Worm (Caenorhabditis elegans) whole organism, L4 larva: ENCODE data around the gene egl-9.

Experiments
- D1046.2 ChIP-seq: fragments of 200-800 bp; sonication (Bioruptor generic); IDR thresholded peaks from 2 replicates; pipeline ENCODE4 v1.3.6; 2022; ENCODE audit warnings: missing genetic modification characterization, missing compliant biosample characterization
- F44E2.7 ChIP-seq: fragments of 200-800 bp; sonication (Bioruptor generic); IDR thresholded peaks from 2 replicates; pipeline ENCODE4 v2.1.2; 2022; ENCODE audit warnings: missing genetic modification characterization, missing compliant biosample characterization
- T26A8.4 ChIP-seq: fragments of 200-800 bp; sonication (Bioruptor generic); IDR thresholded peaks from 2 replicates; pipeline ENCODE4 v1.3.6; 2022; ENCODE audit warnings: missing genetic modification characterization, missing compliant biosample characterization
- Y75B8A.6 ChIP-seq: fragments of 200-800 bp; sonication (Bioruptor generic); IDR thresholded peaks from 2 replicates; pipeline ENCODE4 v1.3.6; 2022; ENCODE audit warnings: missing genetic modification reagents, missing genetic modification characterization, missing compliant biosample characterization
- ZK546.5 ChIP-seq, 2 experiments: sonication (generic microtip); optimal IDR thresholded peaks; 2 replicates each; lab custom pipeline; 2017; ENCODE audit warnings: missing biosample characterization in 2 of 2, missing genetic modification characterization in 2 of 2
- aha-1 ChIP-seq: fragments of 150-350 bp; peaks from one replicate; lab custom pipeline; 2014; ENCODE audit warnings: missing biosample characterization, missing genetic modification characterization
- ceh-62 ChIP-seq: sonication (generic microtip); optimal IDR thresholded peaks from 2 replicates; lab custom pipeline; 2017; ENCODE audit warnings: missing biosample characterization, missing genetic modification characterization
- ceh-82 ChIP-seq: sonication (generic microtip); optimal IDR thresholded peaks from 2 replicates; lab custom pipeline; 2017; ENCODE audit warnings: missing biosample characterization, missing genetic modification characterization
- daf-16 ChIP-seq, 3 experiments: sonication (generic microtip); optimal IDR thresholded peaks; 2 replicates each; lab custom pipeline; 2016 to 2017; ENCODE audit warnings: missing genetic modification characterization in 3 of 3, missing genetic modification reagents in 3 of 3, mild to moderate bottlenecking in 2 of 3, missing compliant biosample characterization in 2 of 3, missing biosample characterization in 1 of 3, moderate library complexity in 1 of 3
- dmd-6 ChIP-seq: fragments of 200-800 bp; sonication (Bioruptor generic); IDR thresholded peaks from 2 replicates; pipeline ENCODE4 v1.3.6; 2022; ENCODE audit warnings: missing genetic modification reagents, missing genetic modification characterization, missing compliant biosample characterization
- dmd-9 ChIP-seq: fragments of 200-800 bp; sonication (Bioruptor generic); IDR thresholded peaks from 2 replicates; pipeline ENCODE4 v1.3.6; 2022; ENCODE audit warnings: missing genetic modification reagents, missing genetic modification characterization, missing compliant biosample characterization
- dpl-1 ChIP-seq: fragments of 150-350 bp; optimal IDR thresholded peaks from 2 replicates; lab custom pipeline; 2014; ENCODE audit warnings: missing biosample characterization, missing genetic modification reagents, missing genetic modification characterization
- duxl-1 ChIP-seq: sonication (generic microtip); optimal IDR thresholded peaks from 2 replicates; lab custom pipeline; 2016; ENCODE audit warnings: mild to moderate bottlenecking, missing genetic modification characterization, moderate library complexity, missing compliant biosample characterization; ENCODE audit not compliant: poor library complexity
- dve-1 ChIP-seq: sonication (generic microtip); optimal IDR thresholded peaks from 2 replicates; lab custom pipeline; 2017; ENCODE audit warnings: antibody characterized with exemption, mild to moderate bottlenecking, missing genetic modification characterization, missing compliant biosample characterization; ENCODE audit not compliant: insufficient read depth
- fos-1 ChIP-seq: fragments of 150-350 bp; optimal IDR thresholded peaks from 2 replicates; lab custom pipeline; 2014; ENCODE audit warnings: missing biosample characterization, missing genetic modification characterization
- gei-8 ChIP-seq: fragments of 200-800 bp; sonication (Bioruptor generic); optimal IDR thresholded peaks from 2 replicates; lab custom pipeline; 2018; ENCODE audit warnings: mild to moderate bottlenecking, missing genetic modification characterization, missing compliant biosample characterization
- hif-1 ChIP-seq, 2 experiments: sonication (generic microtip); optimal IDR thresholded peaks; 2 replicates each; lab custom pipeline; 2016 to 2017; ENCODE audit warnings: missing compliant biosample characterization in 2 of 2, missing genetic modification characterization in 2 of 2, missing genetic modification reagents in 2 of 2, missing genotype in 2 of 2, mild to moderate bottlenecking in 1 of 2
- hlh-11 ChIP-seq: fragments of 200-800 bp; sonication (Bioruptor generic); optimal IDR thresholded peaks from 2 replicates; lab custom pipeline; 2018; ENCODE audit warnings: mild to moderate bottlenecking, missing genetic modification characterization, missing compliant biosample characterization
- hlh-30 ChIP-seq: sonication (generic microtip); optimal IDR thresholded peaks from 2 replicates; lab custom pipeline; 2017; ENCODE audit warnings: antibody characterized with exemption, mild to moderate bottlenecking, missing genetic modification characterization, missing compliant biosample characterization; ENCODE audit not compliant: insufficient read depth
- lin-1 ChIP-seq: fragments of 200-800 bp; sonication (Bioruptor generic); IDR thresholded peaks from 2 replicates; pipeline ENCODE4 v1.3.6; 2022; ENCODE audit warnings: missing genetic modification reagents, missing genetic modification characterization, missing compliant biosample characterization
- lin-13 ChIP-seq: fragments of 150-350 bp; optimal IDR thresholded peaks from 2 replicates; lab custom pipeline; 2014; ENCODE audit warnings: missing biosample characterization, missing genetic modification reagents, missing genetic modification characterization
- lin-29 ChIP-seq: fragments of 200-800 bp; sonication (Bioruptor generic); IDR thresholded peaks from 2 replicates; pipeline ENCODE4 v1.3.6; 2022; ENCODE audit warnings: missing genetic modification reagents, missing genetic modification characterization, missing compliant biosample characterization
- lin-38 ChIP-seq: fragments of 200-800 bp; sonication (Bioruptor generic); IDR thresholded peaks from 2 replicates; pipeline ENCODE4 v1.3.6; 2022; ENCODE audit warnings: missing genetic modification reagents, missing genetic modification characterization, missing compliant biosample characterization
- lsy-2 ChIP-seq, 2 experiments: fragments of 150-350 bp in 1 of 2; sonication (generic microtip) in 1 of 2; optimal IDR thresholded peaks; 2 replicates each; lab custom pipeline; 2014 to 2017; ENCODE audit warnings: missing biosample characterization in 2 of 2, missing genetic modification characterization in 2 of 2
- madf-9 ChIP-seq: fragments of 200-800 bp; sonication (Bioruptor generic); conservative IDR thresholded peaks from 2 replicates; pipeline ENCODE4 v1.3.6; 2022; ENCODE audit warnings: missing genetic modification reagents, missing genetic modification characterization, missing compliant biosample characterization
- mdl-1 ChIP-seq, 2 experiments: fragments of 150-350 bp in 1 of 2; sonication (generic microtip) in 1 of 2; optimal IDR thresholded peaks; 2 replicates each; lab custom pipeline; 2014 to 2017; ENCODE audit warnings: missing biosample characterization in 2 of 2, missing genetic modification characterization in 2 of 2
- mxl-2 ChIP-seq: fragments of 200-800 bp; sonication (Bioruptor generic); conservative IDR thresholded peaks from 2 replicates; pipeline ENCODE4 v1.3.6; 2022; ENCODE audit warnings: missing genetic modification reagents, missing genetic modification characterization, missing compliant biosample characterization
- nhr-102 ChIP-seq: sonication (generic microtip); optimal IDR thresholded peaks from 2 replicates; lab custom pipeline; 2016; ENCODE audit warnings: mild to moderate bottlenecking, missing genetic modification characterization, moderate library complexity, missing compliant biosample characterization
- nhr-11 ChIP-seq: fragments of 150-350 bp; optimal IDR thresholded peaks from 2 replicates; lab custom pipeline; 2014; ENCODE audit warnings: missing biosample characterization, missing genetic modification characterization
- nhr-28 ChIP-seq: fragments of 150-350 bp; optimal IDR thresholded peaks from 2 replicates; lab custom pipeline; 2014; ENCODE audit warnings: missing biosample characterization, missing genetic modification characterization
- nhr-41 ChIP-seq: fragments of 200-800 bp; sonication (Bioruptor generic); IDR thresholded peaks from 2 replicates; pipeline ENCODE4 v1.3.6; 2022; ENCODE audit warnings: missing genetic modification reagents, missing genetic modification characterization, missing compliant biosample characterization
- nhr-42 ChIP-seq: fragments of 200-800 bp; sonication (Bioruptor generic); IDR thresholded peaks from 2 replicates; pipeline ENCODE4 v1.3.6; 2022; ENCODE audit warnings: missing genetic modification characterization, missing compliant biosample characterization
- nhr-48 ChIP-seq: sonication (generic microtip); optimal IDR thresholded peaks from 2 replicates; lab custom pipeline; 2016; ENCODE audit warnings: mild to moderate bottlenecking, missing genetic modification characterization, missing compliant biosample characterization
- nhr-77 ChIP-seq: fragments of 150-350 bp; optimal IDR thresholded peaks from 2 replicates; lab custom pipeline; 2014; ENCODE audit warnings: missing biosample characterization, missing genetic modification characterization
- pha-4 ChIP-seq, 2 experiments: fragments of 150-350 bp in 1 of 2; fragments of 200-800 bp in 1 of 2; sonication (Bioruptor generic) in 1 of 2; IDR thresholded peaks in 1 of 2; optimal IDR thresholded peaks in 1 of 2; 2 replicates each; pipeline versions ENCODE4 v1.3.6 to Lab custom; 2014 to 2022; ENCODE audit warnings: missing genetic modification characterization in 2 of 2, missing genetic modification reagents in 2 of 2, missing biosample characterization in 1 of 2, missing compliant biosample characterization in 1 of 2
- php-3 ChIP-seq: fragments of 200-800 bp; sonication (Bioruptor generic); IDR thresholded peaks from 2 replicates; pipeline ENCODE4 v1.3.6; 2022; ENCODE audit warnings: missing genetic modification reagents, missing genetic modification characterization, missing compliant biosample characterization
- pqm-1 ChIP-seq: sonication (generic microtip); optimal IDR thresholded peaks from 2 replicates; lab custom pipeline; 2017; ENCODE audit warnings: missing biosample characterization, missing genetic modification characterization
- saeg-2 ChIP-seq: fragments of 200-800 bp; sonication (Bioruptor generic); IDR thresholded peaks from 2 replicates; pipeline ENCODE4 v1.3.6; 2022; ENCODE audit warnings: missing genetic modification reagents, missing genetic modification characterization, missing compliant biosample characterization
- sdz-12 ChIP-seq: fragments of 200-800 bp; sonication (Bioruptor generic); optimal IDR thresholded peaks from 2 replicates; lab custom pipeline; 2018; ENCODE audit warnings: mild to moderate bottlenecking, missing genetic modification characterization, missing compliant biosample characterization
- unc-62 ChIP-seq, 3 experiments: fragments of 150-350 bp in 1 of 3; sonication (generic microtip); optimal IDR thresholded peaks in 2 of 3; peaks in 1 of 3; 1 replicate in 1 of 3; 2 replicates in 2 of 3; lab custom pipeline; 2014 to 2017; ENCODE audit warnings: missing biosample characterization in 3 of 3, missing genetic modification characterization in 3 of 3, missing genetic modification reagents in 3 of 3, missing genotype in 1 of 3
- zag-1 ChIP-seq: fragments of 150-350 bp; optimal IDR thresholded peaks from 2 replicates; lab custom pipeline; 2014; ENCODE audit warnings: missing biosample characterization, missing genetic modification characterization
- zfp-3 ChIP-seq: fragments of 200-800 bp; sonication (Bioruptor generic); conservative IDR thresholded peaks from 2 replicates; pipeline ENCODE4 v1.3.6; 2022; ENCODE audit warnings: missing genetic modification reagents, missing genetic modification characterization, missing compliant biosample characterization
- ztf-11 ChIP-seq: fragments of 150-350 bp; optimal IDR thresholded peaks from 2 replicates; lab custom pipeline; 2014; ENCODE audit warnings: missing biosample characterization, missing genetic modification characterization
- ztf-7 ChIP-seq: fragments of 150-350 bp; optimal IDR thresholded peaks from 2 replicates; lab custom pipeline; 2014; ENCODE audit warnings: missing biosample characterization, missing genetic modification characterization

The egl-9 gene

DNA sequence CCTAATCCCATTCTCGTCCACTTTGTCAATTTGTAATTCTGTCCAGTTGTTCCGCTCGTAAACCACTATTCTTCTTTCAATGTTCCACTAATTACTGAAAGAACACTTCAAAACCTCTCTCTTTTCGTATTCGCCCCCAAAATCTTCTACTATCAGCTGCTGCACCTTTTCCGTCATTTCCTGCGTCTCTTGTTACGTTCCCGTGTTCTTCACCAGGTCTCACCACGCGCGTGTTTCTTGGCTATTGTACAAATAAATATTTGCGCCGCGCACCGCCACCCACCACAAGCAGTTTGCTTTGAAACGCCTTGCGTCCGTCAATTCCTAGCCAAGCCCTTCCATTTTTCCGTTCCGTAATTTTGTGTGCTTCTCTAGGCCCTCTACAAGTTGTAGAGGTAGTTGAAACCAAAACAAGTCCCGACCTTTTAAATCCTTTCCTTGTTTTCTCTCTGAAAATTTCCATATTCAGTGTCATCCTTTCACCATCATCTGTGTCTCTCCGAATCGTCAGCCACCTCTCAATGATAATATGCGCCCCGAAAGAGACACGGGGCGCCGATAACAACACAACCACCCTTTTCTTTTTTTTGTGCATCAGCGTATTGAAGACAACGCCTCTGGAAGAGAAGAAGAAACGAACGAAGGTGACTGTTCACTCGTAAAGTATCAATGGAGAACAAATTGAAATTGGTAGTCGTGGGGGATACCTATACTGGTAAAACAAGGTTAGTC lies 9.9 kb downstream of the egl-9 start, which contains the start of the genes crp-1 and Y32F6B.9:
TSS of gene crp-1 (plus strand) at position 468 of the 732 bp plus-strand sequence.
TSS of gene Y32F6B.9 (plus strand) at position 603 of the 732 bp plus-strand sequence.
- TF ChIP-seq hif-1 (tag; optimal IDR thresholded peaks at IDR 0.05; lab: Kevin White, UChicago) (peak in 1 of 2 experiments; percentile 13), mdl-1 (tag; optimal IDR thresholded peaks at IDR 0.05; lab: Kevin White, UChicago) (peak in 1 of 2 experiments; percentile 17), dmd-6 (GFP tag; lab: Robert Waterston, UW) (peak; percentile 41; the same call in 1 of the 2 replicates), ceh-62 (tag; lab: Kevin White, UChicago) (no peak), hlh-11 (tag; lab: Kevin White, UChicago) (peak; percentile 54), daf-16 (GFP tag; optimal IDR thresholded peaks at IDR 0.05; lab: Kevin White, UChicago) (no peak), daf-16 (tag; optimal IDR thresholded peaks at IDR 0.05; lab: Kevin White, UChicago) (peak; percentile 44), nhr-28 (peak; percentile 40), hlh-30 (tag; lab: Kevin White, UChicago) (peak; percentile 49), pqm-1 (tag; lab: Kevin White, UChicago) (peak; percentile 60), Y75B8A.6 (GFP tag; lab: Robert Waterston, UW) (no peak), unc-62 (GFP tag; optimal IDR thresholded peaks at IDR 0.05 in 1 of 2; lab: Kevin White, UChicago) (peak in 1 of 2 experiments; percentile 23), unc-62 (tag; optimal IDR thresholded peaks at IDR 0.05; lab: Kevin White, UChicago) (no peak), aha-1 (tag; lab: Kevin White, UChicago) (peak; percentile 95), nhr-77 (tag; lab: Kevin White, UChicago) (no peak)

DNA sequence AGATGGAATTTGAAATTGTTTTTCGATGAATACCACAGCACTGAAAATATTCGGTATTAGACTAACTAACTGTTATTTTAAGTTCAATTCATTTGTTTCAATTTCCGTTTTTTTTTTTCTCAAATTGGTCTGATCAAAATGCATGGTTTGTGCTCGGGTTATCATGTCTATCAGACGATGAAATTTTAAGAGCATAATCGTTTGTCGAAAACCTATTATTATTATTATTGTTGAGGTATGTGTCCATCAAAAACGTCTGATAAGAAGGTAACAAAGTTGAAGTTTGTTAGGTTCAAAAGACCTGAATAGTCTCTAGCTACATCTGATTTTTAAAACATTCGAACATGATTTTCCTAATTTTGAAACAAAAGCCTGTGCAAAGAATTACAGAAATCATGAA lies 15.7 kb downstream of the egl-9 start:
- TF ChIP-seq nhr-42 (GFP tag; lab: Robert Waterston, UW) (no peak), hlh-11 (tag; lab: Kevin White, UChicago) (peak; percentile 53), F44E2.7 (GFP tag; lab: Robert Waterston, UW) (no peak), dpl-1 (GFP tag; lab: Kevin White, UChicago) (no peak), pha-4 (GFP tag; IDR thresholded peaks at IDR 0.05; lab: Robert Waterston, UW) (peak; percentile 23; the same call in 1 of the 2 replicates), pha-4 (tag; optimal IDR thresholded peaks at IDR 0.05; lab: Kevin White, UChicago) (no peak), daf-16 (GFP tag; optimal IDR thresholded peaks at IDR 0.05; lab: Kevin White, UChicago) (no peak), daf-16 (tag; optimal IDR thresholded peaks at IDR 0.05; lab: Kevin White, UChicago) (peak; percentile 73), dve-1 (tag; lab: Kevin White, UChicago) (peak; percentile 55), pqm-1 (tag; lab: Kevin White, UChicago) (peak; percentile 91), lin-1 (no peak), nhr-102 (tag; lab: Kevin White, UChicago) (peak; percentile 19), dmd-9 (GFP tag; lab: Robert Waterston, UW) (no peak), lin-29 (no peak), php-3 (GFP tag; lab: Robert Waterston, UW) (peak; percentile 81), nhr-28 (peak; percentile 79), fos-1 (tag; lab: Kevin White, UChicago) (no peak), saeg-2 (GFP tag; lab: Robert Waterston, UW) (no peak), madf-9 (GFP tag; lab: Robert Waterston, UW) (no peak), T26A8.4 (GFP tag; lab: Robert Waterston, UW) (no peak), nhr-77 (tag; lab: Kevin White, UChicago) (peak; percentile 40), nhr-11 (tag; lab: Kevin White, UChicago) (no peak), nhr-41 (GFP tag; lab: Robert Waterston, UW) (no peak), sdz-12 (GFP tag; lab: Kevin White, UChicago) (no peak), D1046.2 (no peak), nhr-48 (tag; lab: Kevin White, UChicago) (peak; percentile 2), lin-13 (no peak), dmd-6 (GFP tag; lab: Robert Waterston, UW) (peak; percentile 93), zfp-3 (GFP tag; lab: Robert Waterston, UW) (no peak), lin-38 (GFP tag; lab: Robert Waterston, UW) (no peak), ztf-7 (tag; lab: Kevin White, UChicago) (no peak), duxl-1 (tag; lab: Kevin White, UChicago) (no peak), hif-1 (tag; optimal IDR thresholded peaks at IDR 0.05; lab: Kevin White, UChicago) (no peak), ztf-11 (tag; lab: Kevin White, UChicago) (no peak), ZK546.5 (tag; optimal IDR thresholded peaks at IDR 0.05; lab: Kevin White, UChicago) (no peak), mxl-2 (GFP tag; lab: Robert Waterston, UW) (no peak), lsy-2 (tag; optimal IDR thresholded peaks at IDR 0.05; lab: Kevin White, UChicago) (no peak), ceh-82 (tag; lab: Kevin White, UChicago) (no peak), zag-1 (tag; lab: Kevin White, UChicago) (no peak), gei-8 (GFP tag; lab: Kevin White, UChicago) (no peak)
